Fruit fly (Drosophila melanogaster) whole organism, wandering third instar larva: Measurements from ENCODE around the gene Lcp65Ad.

Source experiments
- Abd-B ChIP-seq: fragments of >200 bp; optimal IDR thresholded peaks from 2 replicates; lab custom pipeline; 2017; ENCODE audit warnings: missing biosample characterization, missing genetic modification characterization
- CG9705 ChIP-seq: fragments of 200-800 bp; sonication (Bioruptor generic); optimal IDR thresholded peaks from 2 replicates; lab custom pipeline; 2018; ENCODE audit warnings: missing biosample characterization, mild to moderate bottlenecking, missing genetic modification characterization
- GATAd ChIP-seq: sonication (Bioruptor generic); optimal IDR thresholded peaks from 2 replicates; lab custom pipeline; 2016; ENCODE audit warnings: missing biosample characterization, missing genetic modification characterization
- HLH106 ChIP-seq: fragments of 200-800 bp; optimal IDR thresholded peaks from 3 replicates; lab custom pipeline; 2019; ENCODE audit warnings: missing biosample characterization, mild to moderate bottlenecking, missing genetic modification characterization, moderate library complexity
- Hnf4 ChIP-seq: fragments of 200-800 bp; sonication (Bioruptor generic); optimal IDR thresholded peaks from 2 replicates; lab custom pipeline; 2016; ENCODE audit warnings: missing biosample characterization, mild to moderate bottlenecking, missing genetic modification characterization
- Hr83 ChIP-seq: fragments of 200-300 bp; sonication (Bioruptor generic); optimal IDR thresholded peaks from 2 replicates; lab custom pipeline; 2016; ENCODE audit warnings: missing biosample characterization, mild to moderate bottlenecking, missing genetic modification characterization, moderate library complexity; ENCODE audit not compliant: poor library complexity, severe bottlenecking
- Jra ChIP-seq: sonication (Bioruptor generic); optimal IDR thresholded peaks from 2 replicates; lab custom pipeline; 2016; ENCODE audit warnings: missing biosample characterization, missing genetic modification characterization
- Myc ChIP-seq: fragments of >200 bp; optimal IDR thresholded peaks from 2 replicates; lab custom pipeline; 2017
- OdsH ChIP-seq: fragments of 200-800 bp; sonication (Bioruptor generic); optimal IDR thresholded peaks from 2 replicates; lab custom pipeline; 2016; ENCODE audit warnings: missing biosample characterization, mild to moderate bottlenecking, missing genetic modification characterization
- Rel ChIP-seq, 2 experiments: fragments of 200-800 bp; sonication (Bioruptor generic) in 1 of 2; optimal IDR thresholded peaks; 2 replicates in 1 of 2; 3 replicates in 1 of 2; lab custom pipeline; 2016 to 2019; ENCODE audit warnings: mild to moderate bottlenecking in 2 of 2, missing biosample characterization in 2 of 2, missing genetic modification characterization in 2 of 2, moderate library complexity in 1 of 2
- Sp1 ChIP-seq: fragments of 200-800 bp; sonication (Bioruptor generic); optimal IDR thresholded peaks from 3 replicates; lab custom pipeline; 2019; ENCODE audit warnings: missing biosample characterization, mild to moderate bottlenecking, missing genetic modification characterization, moderate library complexity
- br ChIP-seq: fragments of 200-800 bp; sonication (Bioruptor generic); optimal IDR thresholded peaks from 2 replicates; lab custom pipeline; 2016; ENCODE audit warnings: missing biosample characterization, missing genetic modification characterization
- brk ChIP-seq: fragments of 200-800 bp; sonication (Bioruptor generic); optimal IDR thresholded peaks from 2 replicates; lab custom pipeline; 2016; ENCODE audit warnings: missing biosample characterization, mild to moderate bottlenecking, missing genetic modification characterization
- dmrt93B ChIP-seq: fragments of 200-800 bp; sonication (Bioruptor generic); optimal IDR thresholded peaks from 2 replicates; lab custom pipeline; 2018; ENCODE audit warnings: missing biosample characterization, mild to moderate bottlenecking, missing genetic modification characterization
- dsf ChIP-seq: sonication (Bioruptor generic); optimal IDR thresholded peaks from 2 replicates; lab custom pipeline; 2016; ENCODE audit warnings: missing biosample characterization, missing genetic modification characterization, borderline replicate concordance
- ey ChIP-seq: fragments of 200-800 bp; sonication (Bioruptor generic); optimal IDR thresholded peaks from 2 replicates; lab custom pipeline; 2016; ENCODE audit warnings: missing biosample characterization, missing genetic modification characterization
- foxo ChIP-seq, 2 experiments: fragments of 200-800 bp; sonication (Bioruptor generic); optimal IDR thresholded peaks; 2 replicates in 1 of 2; 3 replicates in 1 of 2; lab custom pipeline; 2016 to 2017; ENCODE audit warnings: missing biosample characterization in 2 of 2, missing genetic modification characterization in 2 of 2
- h ChIP-seq: fragments of 200-800 bp; sonication (Bioruptor generic); optimal IDR thresholded peaks from 3 replicates; lab custom pipeline; 2016; ENCODE audit warnings: missing biosample characterization, mild to moderate bottlenecking, missing genetic modification characterization
- lola ChIP-seq: fragments of >200 bp; optimal IDR thresholded peaks from 2 replicates; lab custom pipeline; 2017; ENCODE audit warnings: missing biosample characterization, missing genetic modification characterization
- psq ChIP-seq: fragments of 200-800 bp; sonication (Bioruptor generic); optimal IDR thresholded peaks from 3 replicates; lab custom pipeline; 2017; ENCODE audit warnings: missing biosample characterization, mild to moderate bottlenecking, missing genetic modification characterization, moderate library complexity
- rgr ChIP-seq: fragments of 200-800 bp; sonication (Bioruptor generic); optimal IDR thresholded peaks from 3 replicates; lab custom pipeline; 2016; ENCODE audit warnings: missing biosample characterization, mild to moderate bottlenecking, missing genetic modification characterization
- sage ChIP-seq: fragments of 200-800 bp; sonication (Bioruptor generic); optimal IDR thresholded peaks from 2 replicates; lab custom pipeline; 2016; ENCODE audit warnings: missing biosample characterization, mild to moderate bottlenecking, missing genetic modification characterization
- sv ChIP-seq: fragments of 200-800 bp; sonication (Bioruptor generic); optimal IDR thresholded peaks from 3 replicates; lab custom pipeline; 2016; ENCODE audit warnings: missing biosample characterization, missing genetic modification characterization
- tai ChIP-seq: sonication (Bioruptor generic); optimal IDR thresholded peaks from 2 replicates; lab custom pipeline; 2016; ENCODE audit warnings: missing biosample characterization, missing genetic modification characterization
- usp ChIP-seq: fragments of >200 bp; optimal IDR thresholded peaks from 2 replicates; lab custom pipeline; 2017; ENCODE audit warnings: missing biosample characterization, missing genetic modification characterization
- woc ChIP-seq: sonication (Bioruptor generic); optimal IDR thresholded peaks from 2 replicates; lab custom pipeline; 2016; ENCODE audit warnings: missing biosample characterization, mild to moderate bottlenecking, missing genetic modification characterization

Gene Lcp65Ad

DNA sequence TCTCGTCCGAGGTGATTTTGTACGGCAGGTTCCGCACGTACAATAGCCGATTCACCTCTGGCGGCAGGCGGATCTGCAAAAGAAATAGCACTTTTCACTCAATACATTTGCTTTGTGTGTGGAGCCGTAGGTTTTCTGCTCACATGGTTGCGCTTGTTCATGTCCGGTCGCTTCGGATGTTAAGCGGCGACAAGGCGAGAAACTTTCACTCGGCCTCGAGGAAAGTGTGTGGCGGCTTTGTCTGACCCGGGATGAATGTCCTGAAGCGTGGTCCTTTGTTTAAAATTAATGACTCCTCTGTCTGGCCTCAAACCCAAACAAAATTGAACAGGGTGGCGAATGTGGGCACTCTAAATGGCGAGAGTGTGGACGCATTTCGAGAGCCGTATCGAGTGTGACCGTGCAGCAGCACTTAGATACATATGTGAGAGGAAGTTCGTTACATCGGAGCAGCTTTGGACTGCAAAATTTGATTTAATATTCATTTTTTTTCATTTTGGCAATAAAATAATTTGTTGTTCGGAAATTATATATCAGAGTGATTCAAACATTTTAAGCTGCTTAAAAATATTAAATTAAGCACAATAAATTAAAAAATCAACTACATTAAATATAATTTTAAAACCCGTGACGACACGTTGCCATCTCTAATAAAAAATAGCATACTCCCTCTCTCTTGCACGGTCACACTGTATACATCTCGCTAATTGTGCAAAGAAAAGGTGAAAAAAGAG, 49.8 kb downstream of the Lcp65Ad start, which contains the start of the genes Sf3b6 and Tnpo:
Sf3b6 (minus strand) TSS at position 358 of the 734 bp plus-strand sequence.
Tnpo (plus strand) TSS at position 659 of the 734 bp plus-strand sequence.
- no peak for TF ChIP-seq tai
- peak; percentile 80 for TF ChIP-seq OdsH (GFP tag; lab: Kevin White, UChicago)
- peak; percentile 34 for TF ChIP-seq Hr83 (GFP tag; lab: Kevin White, UChicago)
- TF ChIP-seq dmrt93B = peak; percentile 84
- peak; percentile 87 for TF ChIP-seq h (GFP tag; lab: Kevin White, UChicago)
- TF ChIP-seq usp (GFP tag; lab: Kevin White, UChicago) = no peak
- TF ChIP-seq sv (GFP tag; lab: Kevin White, UChicago) = peak; percentile 78
- TF ChIP-seq CG9705 (GFP tag; lab: Kevin White, UChicago) = peak; percentile 82
- no peak for TF ChIP-seq sage (GFP tag; lab: Kevin White, UChicago)
- peak; percentile 88 for TF ChIP-seq woc
- TF ChIP-seq Myc (lab: Kevin White, UChicago) = peak; percentile 12
- TF ChIP-seq lola (GFP tag; lab: Kevin White, UChicago) = no peak
- TF ChIP-seq dsf (GFP tag; lab: Kevin White, UChicago) = peak; percentile 55
- peak; percentile 80 for TF ChIP-seq ey
- no peak for TF ChIP-seq GATAd
- TF ChIP-seq Rel (GFP tag; optimal IDR thresholded peaks at IDR 0.05; lab: Kevin White, UChicago) = no peak
- TF ChIP-seq Rel (tag; optimal IDR thresholded peaks at IDR 0.05; lab: Kevin White, UChicago) = peak; percentile 26
- peak; percentile 83 for TF ChIP-seq Sp1 (GFP tag; lab: Kevin White, UChicago)
- peak; percentile 83 for TF ChIP-seq psq (GFP tag; lab: Kevin White, UChicago)
- peak; percentile 86 for TF ChIP-seq rgr (GFP tag; lab: Kevin White, UChicago)
- TF ChIP-seq HLH106 (tag; lab: Kevin White, UChicago) = peak; percentile 91
- TF ChIP-seq Abd-B (GFP tag; lab: Kevin White, UChicago) = no peak
- TF ChIP-seq foxo (GFP tag; optimal IDR thresholded peaks at IDR 0.05; lab: Kevin White, UChicago) = peak in 1 of 2 experiments; percentile 88
- TF ChIP-seq Hnf4 (GFP tag; lab: Kevin White, UChicago) = peak; percentile 73
- TF ChIP-seq brk = no peak
- no peak for TF ChIP-seq br
- TF ChIP-seq Jra = peak; percentile 54
- TF ChIP-seq, all 38 proteins: peak for 18
